Fruit fly (Drosophila melanogaster) ovary, adult (tissue): ENCODE results near the gene Acp63F.

Experiments used
- CG17801 ChIP-seq: fragments of 200-800 bp; optimal IDR thresholded peaks from 2 replicates; lab custom pipeline; 2019; ENCODE audit warnings: missing biosample characterization, mild to moderate bottlenecking, missing genetic modification characterization, moderate library complexity; ENCODE audit not compliant: partially characterized antibody

Acp63F gene

DNA sequence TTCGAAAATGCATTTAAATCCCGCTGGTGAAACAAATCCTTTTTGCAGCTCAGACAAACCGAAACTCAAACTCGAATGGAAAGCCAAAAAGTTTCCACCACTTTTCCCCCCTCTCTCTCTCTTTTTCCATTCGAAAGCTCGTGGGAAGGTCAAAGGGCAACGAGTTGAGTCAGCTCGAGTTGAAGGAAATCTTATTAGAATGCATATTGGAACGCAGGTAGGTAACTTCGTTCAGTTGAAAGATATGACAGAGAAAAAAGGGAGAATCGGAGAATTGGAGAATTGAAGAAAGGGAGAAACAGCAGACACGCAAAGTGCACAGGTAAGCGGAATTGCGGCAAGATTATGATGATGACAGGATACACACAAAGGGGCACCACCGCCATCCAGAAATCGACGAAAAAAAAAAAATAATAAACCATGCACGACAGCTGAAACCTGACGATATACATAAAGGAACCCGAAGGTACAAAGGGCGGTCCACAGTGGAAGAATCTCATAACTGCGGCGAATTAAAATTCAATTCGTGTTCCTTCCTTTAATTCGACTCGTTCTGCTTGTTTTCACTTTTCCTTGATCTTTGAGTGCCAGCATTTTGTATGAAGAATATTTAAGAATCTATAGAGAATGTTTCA is 33.5 kb downstream of the Acp63F start:
- TF ChIP-seq CG17801 = no peak

- no peak for TF ChIP-seq CG17801
These were observed 37.7 kb downstream of the Acp63F start for dm6 chr3L:3778463-3778862.

dm6 chr3L:3776559-3777097 is 39.5 kb downstream of the Acp63F start:
- TF ChIP-seq CG17801 = no peak

- TF ChIP-seq CG17801 = no peak
These were observed 42.8 kb downstream of the Acp63F start for dm6 chr3L:3773317-3773716.

- TF ChIP-seq CG17801 = peak; percentile 7
These were observed 43.7 kb downstream of the Acp63F start for dm6 chr3L:3772284-3772987.

- TF ChIP-seq CG17801 = peak; percentile 87
These were observed 44.7 kb downstream of the Acp63F start for dm6 chr3L:3771406-3771935.

- TF ChIP-seq CG17801 = no peak
These were observed 45.3 kb downstream of the Acp63F start for dm6 chr3L:3770823-3771222.

- TF ChIP-seq CG17801 = no peak
These were observed 47.0 kb downstream of the Acp63F start for dm6 chr3L:3769157-3769556.

- TF ChIP-seq CG17801 = no peak
These were observed 48.3 kb downstream of the Acp63F start for dm6 chr3L:3767825-3768224.

- TF ChIP-seq CG17801 = no peak
These were observed 49.5 kb downstream of the Acp63F start for dm6 chr3L:3766704-3767103.
